Fruit fly (Drosophila melanogaster): ENCODE measurements around the gene CG42394.

Gene CG42394

DNA sequence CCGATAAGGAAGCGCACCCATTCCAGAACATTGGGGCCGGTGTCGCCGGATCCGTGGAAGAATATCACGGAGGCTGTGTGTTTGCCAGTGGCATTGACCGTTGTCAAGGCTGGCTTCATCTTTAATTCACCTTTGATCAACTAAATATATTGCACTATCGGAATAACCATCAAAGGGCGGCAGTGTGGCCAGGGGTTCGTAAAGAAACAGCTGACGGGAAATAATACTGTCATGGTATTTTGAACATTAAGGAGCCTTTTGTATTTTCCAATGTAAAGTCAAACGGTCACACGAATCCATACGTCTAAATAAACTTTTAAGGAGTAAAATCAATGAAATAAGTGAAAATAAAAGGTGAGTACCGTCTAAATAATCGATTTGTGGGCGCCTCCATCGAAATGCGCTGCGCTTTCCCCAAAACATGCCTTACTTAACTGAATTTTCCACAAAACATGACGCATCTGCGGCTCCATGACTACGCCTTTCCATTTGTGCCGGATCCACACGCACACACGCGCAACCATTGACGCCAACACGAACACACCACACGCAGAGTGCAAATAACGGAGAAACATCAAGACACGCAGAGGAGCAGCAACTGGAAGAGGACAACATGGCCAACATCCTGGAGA, 4.7 kb downstream of the CG42394 start, which contains the start of the genes CG6567 and CG4511:
Gene CG6567, minus strand, starts transcription at position 209 of the 632 bp plus-strand sequence.
Gene CG4511, plus strand, starts transcription at position 259 of the 632 bp plus-strand sequence.
- TF ChIP-seq CG8478 (optimal IDR thresholded peaks at IDR 0.05) (no peak), pan (optimal IDR thresholded peaks at IDR 0.05) (no peak), psq (optimal IDR thresholded peaks at IDR 0.05) (no peak), Dll (optimal IDR thresholded peaks at IDR 0.05) (no peak), usp (GFP tag; optimal IDR thresholded peaks at IDR 0.05) (no peak), EcR (GFP tag; optimal IDR thresholded peaks at IDR 0.05) (no peak)

dm6 chr3R:10856618-10857017, 7.0 kb downstream of the CG42394 start, which contains the start of gene CG4570:
TSS of gene CG4570 (plus strand) at chr3R:10856807.
- TF ChIP-seq Dll (optimal IDR thresholded peaks at IDR 0.05) (no peak), psq (optimal IDR thresholded peaks at IDR 0.05) (no peak), pan (optimal IDR thresholded peaks at IDR 0.05) (no peak), usp (GFP tag; optimal IDR thresholded peaks at IDR 0.05) (no peak), CG8478 (optimal IDR thresholded peaks at IDR 0.05) (no peak)

dm6 chr3R:10859713-10860112, 10.1 kb downstream of the CG42394 start, which contains the start of gene CG14694:
TSS of gene CG14694 (minus strand) at chr3R:10859813.
- TF ChIP-seq EcR (GFP tag; optimal IDR thresholded peaks at IDR 0.05): no peak

DNA sequence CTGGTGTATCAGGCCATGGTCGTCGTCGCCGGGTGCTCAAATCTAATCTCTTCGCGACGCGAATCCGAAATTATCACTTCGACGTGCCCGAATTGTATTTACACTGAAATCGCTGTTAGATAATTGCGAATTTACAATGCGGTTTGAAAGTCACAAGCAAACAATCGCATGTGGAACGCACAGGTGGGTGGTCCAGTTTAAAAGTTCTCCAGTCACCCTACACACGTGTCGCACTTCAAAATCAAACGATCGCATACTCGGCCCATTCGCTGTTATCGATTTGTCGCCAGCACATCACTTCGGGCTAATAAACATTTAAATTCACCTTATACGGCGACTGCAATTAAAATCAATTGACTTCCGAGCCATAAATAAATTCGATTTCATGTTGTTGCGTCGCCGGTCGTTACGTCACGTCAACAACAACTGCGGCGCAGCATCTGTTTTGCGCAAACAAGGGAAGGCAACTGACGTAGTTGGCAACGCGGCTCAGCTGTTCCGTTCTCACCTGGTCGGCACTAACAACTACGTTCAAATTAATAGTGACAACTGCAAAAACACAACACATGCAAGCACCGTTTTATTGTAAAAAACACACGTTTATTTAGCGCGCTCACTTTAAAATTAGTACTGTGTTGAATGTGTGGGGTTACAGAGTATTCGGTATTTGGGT, 13.3 kb downstream of the CG42394 start, which contains the start of gene CG6574:
Gene CG6574, minus strand, starts transcription at position 216 of the 673 bp plus-strand sequence.
- TF ChIP-seq Dll (optimal IDR thresholded peaks at IDR 0.05) (no peak), pan (optimal IDR thresholded peaks at IDR 0.05) (no peak), EcR (GFP tag; optimal IDR thresholded peaks at IDR 0.05) (no peak), CG8478 (optimal IDR thresholded peaks at IDR 0.05) (no peak), usp (GFP tag; optimal IDR thresholded peaks at IDR 0.05) (no peak), psq (optimal IDR thresholded peaks at IDR 0.05) (no peak)

- no peak for TF ChIP-seq pan (optimal IDR thresholded peaks at IDR 0.05)
Observed at dm6 chr3R:10863446-10863819, 13.8 kb downstream of the CG42394 start.

- no peak for TF ChIP-seq usp (GFP tag; optimal IDR thresholded peaks at IDR 0.05)
- no peak for TF ChIP-seq CG8478 (optimal IDR thresholded peaks at IDR 0.05)
- TF ChIP-seq EcR (GFP tag; optimal IDR thresholded peaks at IDR 0.05): no peak
- TF ChIP-seq pan (optimal IDR thresholded peaks at IDR 0.05): no peak
- TF ChIP-seq Dll (optimal IDR thresholded peaks at IDR 0.05): no peak
- TF ChIP-seq psq (optimal IDR thresholded peaks at IDR 0.05): no peak
Observed at dm6 chr3R:10863956-10864355, 14.3 kb downstream of the CG42394 start.

DNA sequence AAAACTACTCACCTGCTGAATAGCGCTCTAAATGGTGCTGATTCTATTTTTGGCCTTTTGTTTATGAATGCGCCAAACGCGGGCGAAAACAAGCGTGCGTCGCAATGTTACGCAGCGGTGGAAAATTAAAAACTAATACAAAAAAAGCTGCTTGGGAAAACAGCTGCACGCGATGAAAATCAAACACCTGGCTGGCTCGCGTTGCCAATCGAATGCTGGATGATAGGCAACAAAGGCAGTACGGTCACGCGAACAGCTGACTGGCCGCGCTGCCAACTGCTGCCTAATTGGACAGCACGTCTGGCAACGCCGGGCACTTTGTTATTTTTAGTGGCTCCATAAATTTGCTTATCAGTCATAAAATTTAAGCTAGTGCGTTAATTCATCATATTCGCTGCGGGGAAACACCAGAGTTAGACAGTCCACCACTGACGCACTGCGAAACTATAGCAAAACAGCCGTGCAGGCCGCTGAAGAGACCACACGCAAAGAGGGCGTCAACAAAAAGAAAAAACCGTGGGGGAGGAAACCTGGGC, 18.9 kb downstream of the CG42394 start, which contains the start of the genes SelR and Tsp86D:
Gene SelR, minus strand, starts transcription at position 216 of the 536 bp plus-strand sequence.
Gene Tsp86D, plus strand, starts transcription at position 282 of the 536 bp plus-strand sequence.
- TF ChIP-seq Dll (optimal IDR thresholded peaks at IDR 0.05) (no peak), usp (GFP tag; optimal IDR thresholded peaks at IDR 0.05) (no peak), pan (optimal IDR thresholded peaks at IDR 0.05) (no peak), CG8478 (optimal IDR thresholded peaks at IDR 0.05) (no peak), EcR (GFP tag; optimal IDR thresholded peaks at IDR 0.05) (no peak), psq (optimal IDR thresholded peaks at IDR 0.05) (no peak)

- TF ChIP-seq Dll (optimal IDR thresholded peaks at IDR 0.05): no peak
- no peak for TF ChIP-seq usp (GFP tag; optimal IDR thresholded peaks at IDR 0.05)
- TF ChIP-seq CG8478 (optimal IDR thresholded peaks at IDR 0.05): no peak
- TF ChIP-seq EcR (GFP tag; optimal IDR thresholded peaks at IDR 0.05): no peak
- TF ChIP-seq pan (optimal IDR thresholded peaks at IDR 0.05): no peak
- TF ChIP-seq psq (optimal IDR thresholded peaks at IDR 0.05): no peak
Observed at dm6 chr3R:10870561-10870960, 20.9 kb downstream of the CG42394 start.

dm6 chr3R:10872148-10872783, 22.6 kb downstream of the CG42394 start, which contains the start of gene Fdh:
TSS of gene Fdh (minus strand) at chr3R:10872381.
- TF ChIP-seq Dll (optimal IDR thresholded peaks at IDR 0.05) (no peak), pan (optimal IDR thresholded peaks at IDR 0.05) (no peak)

dm6 chr3R:10872820-10873219, 23.2 kb downstream of the CG42394 start, which contains the start of gene CG4596:
TSS of gene CG4596 (plus strand) at chr3R:10873038.
- TF ChIP-seq CG8478 (optimal IDR thresholded peaks at IDR 0.05) (no peak), pan (optimal IDR thresholded peaks at IDR 0.05) (no peak), EcR (GFP tag; optimal IDR thresholded peaks at IDR 0.05) (no peak), usp (GFP tag; optimal IDR thresholded peaks at IDR 0.05) (no peak)

DNA sequence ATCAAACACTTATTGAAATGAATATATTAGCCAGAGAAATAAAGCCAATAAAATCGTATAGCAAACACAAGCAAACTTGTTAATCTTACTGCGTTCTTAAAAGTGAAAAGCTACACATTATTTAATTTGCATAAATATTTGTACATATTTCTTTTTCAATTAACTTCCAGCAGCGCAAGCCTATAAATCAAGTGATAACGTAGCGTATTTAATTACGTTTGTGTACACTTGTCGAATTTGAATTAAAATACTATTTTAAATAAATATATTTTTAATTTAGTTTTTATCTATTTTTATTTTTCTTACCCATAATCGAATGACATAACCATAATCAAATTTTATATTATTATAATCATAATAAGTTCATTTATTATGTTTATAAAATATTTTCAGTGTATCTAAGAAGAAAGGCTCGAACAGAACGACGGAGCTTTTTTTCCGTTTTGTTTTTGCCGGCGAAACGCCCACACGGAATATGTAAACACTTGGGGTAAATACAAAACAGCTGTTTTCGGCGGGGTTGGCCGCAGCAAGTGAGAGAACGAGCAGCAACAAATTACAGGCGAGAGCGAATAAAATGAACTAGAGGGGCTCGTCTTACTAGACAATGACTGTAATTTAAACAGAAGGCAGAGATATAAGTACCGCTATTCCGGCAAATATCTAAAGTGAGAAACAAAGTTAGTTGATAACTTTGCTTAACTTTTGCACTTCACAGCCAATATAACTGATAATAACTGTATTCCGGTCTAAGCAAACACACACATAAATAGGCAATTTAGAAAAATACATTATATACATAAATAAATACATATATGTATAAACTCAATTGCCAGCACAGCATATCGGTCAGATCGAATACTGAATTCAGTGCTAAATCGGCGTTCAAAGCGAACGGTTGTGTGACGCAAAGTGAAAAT, 26.1 kb downstream of the CG42394 start, which contains the start of gene Sodh2:
Gene Sodh2, plus strand, starts transcription at position 870 of the 920 bp plus-strand sequence.
- TF ChIP-seq Dll (optimal IDR thresholded peaks at IDR 0.05) (no peak), pan (optimal IDR thresholded peaks at IDR 0.05) (no peak), usp (GFP tag; optimal IDR thresholded peaks at IDR 0.05) (no peak), psq (optimal IDR thresholded peaks at IDR 0.05) (no peak), EcR (GFP tag; optimal IDR thresholded peaks at IDR 0.05) (no peak), CG8478 (optimal IDR thresholded peaks at IDR 0.05) (no peak)

All from whole organism.